Fruit fly (Drosophila melanogaster) whole organism, embryonic: Measurements from ENCODE around the gene CG31265.
A peak's percentile ranks its signal among the peaks of the same experiment; 100 is the strongest.

ENCODE experiments used
- Atf6 ChIP-seq: fragments of 200-800 bp; sonication (Bioruptor generic); IDR thresholded peaks from 2 replicates; pipeline ENCODE4 v1.3.6; 2022; ENCODE audit warnings: missing biosample characterization, missing genetic modification characterization
- C15 ChIP-seq: fragments of 200-800 bp; sonication (Bioruptor generic); IDR thresholded peaks from 3 replicates; pipeline ENCODE4 v1.3.6; 2022; ENCODE audit warnings: missing biosample characterization, missing genetic modification characterization
- CG10321 ChIP-seq: fragments of 200-800 bp; sonication (Bioruptor generic); IDR thresholded peaks from 2 replicates; pipeline ENCODE4 v1.3.6; 2022; ENCODE audit warnings: missing biosample characterization, missing genetic modification characterization
- CG12104 ChIP-seq: fragments of 200-800 bp; sonication (Bioruptor generic); optimal IDR thresholded peaks from 3 replicates; lab custom pipeline; 2016; ENCODE audit warnings: missing biosample characterization, missing genetic modification characterization
- CG15011 ChIP-seq: fragments of 200-800 bp; sonication (Bioruptor generic); optimal IDR thresholded peaks from 3 replicates; lab custom pipeline; 2018; ENCODE audit warnings: missing biosample characterization, mild to moderate bottlenecking, missing genetic modification characterization
- CG1603 ChIP-seq: fragments of 200-800 bp; sonication (Bioruptor generic); optimal IDR thresholded peaks from 2 replicates; lab custom pipeline; 2019; ENCODE audit warnings: missing biosample characterization, mild to moderate bottlenecking, missing genetic modification characterization, moderate library complexity
- CG17359 ChIP-seq: fragments of 200-800 bp; sonication (Bioruptor generic); optimal IDR thresholded peaks from 3 replicates; lab custom pipeline; 2018; ENCODE audit warnings: missing biosample characterization, mild to moderate bottlenecking, missing genetic modification characterization, moderate library complexity
- CG17385 ChIP-seq: fragments of 200-800 bp; sonication (Bioruptor generic); optimal IDR thresholded peaks from 3 replicates; lab custom pipeline; 2018; ENCODE audit warnings: missing biosample characterization, mild to moderate bottlenecking, missing genetic modification characterization
- CG31388 ChIP-seq: fragments of 200-800 bp; sonication (Bioruptor generic); optimal IDR thresholded peaks from 2 replicates; lab custom pipeline; 2016; ENCODE audit warnings: missing biosample characterization, missing genetic modification characterization
- CG34422 ChIP-seq: fragments of 200-800 bp; sonication (Bioruptor generic); IDR thresholded peaks from 3 replicates; pipeline ENCODE4 v1.3.6; 2022; ENCODE audit warnings: missing biosample characterization, missing genetic modification characterization
- CG4730 ChIP-seq: fragments of 200-800 bp; sonication (Bioruptor generic); IDR thresholded peaks from 2 replicates; pipeline ENCODE4 v1.3.6; 2022; ENCODE audit warnings: missing biosample characterization, missing genetic modification characterization
- CG7372 ChIP-seq: fragments of 200-800 bp; sonication (Bioruptor generic); IDR thresholded peaks from 2 replicates; pipeline ENCODE4 v1.3.6; 2022; ENCODE audit warnings: missing biosample characterization, missing genetic modification characterization
- CG8359 ChIP-seq: fragments of 200-800 bp; sonication (Bioruptor generic); optimal IDR thresholded peaks from 2 replicates; lab custom pipeline; 2017; ENCODE audit warnings: missing biosample characterization, mild to moderate bottlenecking, missing genetic modification characterization, borderline replicate concordance
- CTCF ChIP-seq: fragments of 200-800 bp; sonication (Bioruptor generic); optimal IDR thresholded peaks from 2 replicates; lab custom pipeline; 2017; ENCODE audit warnings: missing biosample characterization, mild to moderate bottlenecking, missing genetic modification characterization, moderate library complexity
- Camta ChIP-seq: fragments of 200-800 bp; sonication (Bioruptor generic); optimal IDR thresholded peaks from 2 replicates; lab custom pipeline; 2016; ENCODE audit warnings: missing biosample characterization, missing genetic modification characterization
- Doc3 ChIP-seq: fragments of 200-800 bp; sonication (Bioruptor generic); IDR thresholded peaks from 3 replicates; pipeline ENCODE4 v1.3.6; 2022; ENCODE audit warnings: missing biosample characterization, missing genetic modification characterization; ENCODE audit not compliant: partially characterized antibody
- Ets65A ChIP-seq: fragments of 200-800 bp; sonication (Bioruptor generic); peaks from one replicate; lab custom pipeline; 2016; ENCODE audit warnings: missing biosample characterization, missing genetic modification characterization
- HHEX ChIP-seq: fragments of 200-800 bp; sonication (Bioruptor generic); optimal IDR thresholded peaks from 3 replicates; lab custom pipeline; 2017; ENCODE audit warnings: missing biosample characterization, mild to moderate bottlenecking, missing genetic modification characterization, missing genetic modification reagents
- Hr3 ChIP-seq: fragments of 200-800 bp; sonication (Bioruptor generic); optimal IDR thresholded peaks from 3 replicates; lab custom pipeline; 2016; ENCODE audit warnings: missing biosample characterization, missing genetic modification characterization
- Lim3 ChIP-seq: fragments of 200-800 bp; sonication (Bioruptor generic); IDR thresholded peaks from 2 replicates; pipeline ENCODE4 v1.3.6; 2022; ENCODE audit warnings: missing biosample characterization, missing genetic modification characterization
- MTF-1 ChIP-seq: fragments of 200-800 bp; sonication (Bioruptor generic); optimal IDR thresholded peaks from 2 replicates; lab custom pipeline; 2018; ENCODE audit warnings: missing biosample characterization, mild to moderate bottlenecking, missing genetic modification characterization, borderline replicate concordance
- Mad ChIP-seq: fragments of 200-800 bp; sonication (Bioruptor generic); optimal IDR thresholded peaks from 2 replicates; lab custom pipeline; 2016; ENCODE audit warnings: missing biosample characterization, missing genetic modification characterization
- Med ChIP-seq: fragments of 200-800 bp; sonication (Bioruptor generic); peaks from one replicate; lab custom pipeline; 2016; ENCODE audit warnings: missing biosample characterization, missing genetic modification characterization, mild to moderate bottlenecking, inconsistent platforms, moderate library complexity
- Oli ChIP-seq: fragments of 200-800 bp; sonication (Bioruptor generic); optimal IDR thresholded peaks from 2 replicates; lab custom pipeline; 2018; ENCODE audit warnings: missing biosample characterization, mild to moderate bottlenecking, missing genetic modification characterization, moderate library complexity
- Pdp1 ChIP-seq, 2 experiments: fragments of 200-800 bp; sonication (Bioruptor generic); optimal IDR thresholded peaks; 3 replicates each; lab custom pipeline; 2016; ENCODE audit warnings: missing biosample characterization in 2 of 2, missing genetic modification characterization in 2 of 2, mild to moderate bottlenecking in 1 of 2, moderate library complexity in 1 of 2
- Sox102F ChIP-seq: fragments of 200-800 bp; sonication (Bioruptor generic); optimal IDR thresholded peaks from 2 replicates; lab custom pipeline; 2018; ENCODE audit warnings: missing biosample characterization, mild to moderate bottlenecking, missing genetic modification characterization, moderate library complexity
- bbx ChIP-seq: fragments of 200-800 bp; sonication (Bioruptor generic); IDR thresholded peaks from 2 replicates; pipeline ENCODE4 v1.3.6; 2022; ENCODE audit warnings: missing biosample characterization, missing genetic modification characterization; ENCODE audit not compliant: partially characterized antibody
- bowl ChIP-seq: fragments of 200-800 bp; sonication (Bioruptor generic); IDR thresholded peaks from 2 replicates; pipeline ENCODE4 v1.3.6; 2022; ENCODE audit warnings: missing biosample characterization, missing genetic modification characterization
- btn ChIP-seq: fragments of 200-800 bp; sonication (Bioruptor generic); optimal IDR thresholded peaks from 2 replicates; lab custom pipeline; 2016; ENCODE audit warnings: missing biosample characterization, missing genetic modification characterization
- crc ChIP-seq: fragments of 200-800 bp; sonication (Bioruptor generic); optimal IDR thresholded peaks from 2 replicates; lab custom pipeline; 2016; ENCODE audit warnings: missing biosample characterization, missing genetic modification characterization
- cwo ChIP-seq: fragments of 200-800 bp; sonication (Bioruptor generic); optimal IDR thresholded peaks from 3 replicates; lab custom pipeline; 2017; ENCODE audit warnings: missing biosample characterization, missing genetic modification characterization, mild to moderate bottlenecking, moderate library complexity, missing genetic modification reagents
- dmrt99B ChIP-seq: fragments of 200-800 bp; sonication (Bioruptor generic); optimal IDR thresholded peaks from 2 replicates; lab custom pipeline; 2018; ENCODE audit warnings: missing biosample characterization, mild to moderate bottlenecking, missing genetic modification characterization, moderate library complexity
- fru ChIP-seq: fragments of >200 bp; optimal IDR thresholded peaks from 2 replicates; lab custom pipeline; 2017
- gem ChIP-seq: fragments of 200-800 bp; sonication (Bioruptor generic); optimal IDR thresholded peaks from 2 replicates; lab custom pipeline; 2019; ENCODE audit warnings: missing biosample characterization, mild to moderate bottlenecking, missing genetic modification characterization, moderate library complexity
- klu ChIP-seq: fragments of 200-800 bp; sonication (Bioruptor generic); IDR thresholded peaks from 2 replicates; pipeline ENCODE4 v1.3.6; 2022; ENCODE audit warnings: missing biosample characterization, missing genetic modification characterization
- lab ChIP-seq: fragments of 200-800 bp; sonication (Bioruptor generic); optimal IDR thresholded peaks from 3 replicates; lab custom pipeline; 2017; ENCODE audit warnings: missing biosample characterization, missing genetic modification characterization, mild to moderate bottlenecking, moderate library complexity, missing genetic modification reagents
- lbe ChIP-seq: fragments of 200-800 bp; sonication (Bioruptor generic); optimal IDR thresholded peaks from 2 replicates; lab custom pipeline; 2016; ENCODE audit warnings: missing biosample characterization, mild to moderate bottlenecking, missing genetic modification characterization
- oc ChIP-seq: fragments of 200-800 bp; sonication (Bioruptor generic); optimal IDR thresholded peaks from 2 replicates; lab custom pipeline; 2018; ENCODE audit warnings: missing biosample characterization, mild to moderate bottlenecking, missing genetic modification characterization, moderate library complexity
- peb ChIP-seq: fragments of 200-800 bp; sonication (Bioruptor generic); IDR thresholded peaks from 2 replicates; pipeline ENCODE4 v1.3.6; 2022; ENCODE audit warnings: missing biosample characterization, missing genetic modification characterization
- pum ChIP-seq: fragments of 200-800 bp; sonication (Bioruptor generic); optimal IDR thresholded peaks from 2 replicates; lab custom pipeline; 2016; ENCODE audit warnings: missing biosample characterization, missing genetic modification characterization
- sd ChIP-seq: fragments of 200-800 bp; sonication (Bioruptor generic); optimal IDR thresholded peaks from 3 replicates; lab custom pipeline; 2018; ENCODE audit warnings: missing biosample characterization, mild to moderate bottlenecking, missing genetic modification characterization, moderate library complexity
- slp2 ChIP-seq: fragments of 200-800 bp; sonication (Bioruptor generic); optimal IDR thresholded peaks from 2 replicates; lab custom pipeline; 2016; ENCODE audit warnings: missing biosample characterization, missing genetic modification characterization
- tgo ChIP-seq: fragments of 200-800 bp; sonication (Bioruptor generic); IDR thresholded peaks from 3 replicates; pipeline ENCODE4 v1.3.6; 2022; ENCODE audit warnings: missing biosample characterization, missing genetic modification characterization
- tll ChIP-seq, 2 experiments: fragments of 200-800 bp in 1 of 2; fragments of >200 bp in 1 of 2; sonication (Bioruptor generic) in 1 of 2; optimal IDR thresholded peaks; 2 replicates each; lab custom pipeline; 2017 to 2019; ENCODE audit warnings: missing biosample characterization in 2 of 2, missing genetic modification characterization in 2 of 2, mild to moderate bottlenecking in 1 of 2, moderate library complexity in 1 of 2
- wdn ChIP-seq: fragments of 200-800 bp; sonication (Bioruptor generic); IDR thresholded peaks from 2 replicates; pipeline ENCODE4 v1.3.6; 2022; ENCODE audit warnings: missing biosample characterization, missing genetic modification characterization
- yki ChIP-seq: fragments of >200 bp; optimal IDR thresholded peaks from 3 replicates; lab custom pipeline; 2018

The CG31265 gene

DNA sequence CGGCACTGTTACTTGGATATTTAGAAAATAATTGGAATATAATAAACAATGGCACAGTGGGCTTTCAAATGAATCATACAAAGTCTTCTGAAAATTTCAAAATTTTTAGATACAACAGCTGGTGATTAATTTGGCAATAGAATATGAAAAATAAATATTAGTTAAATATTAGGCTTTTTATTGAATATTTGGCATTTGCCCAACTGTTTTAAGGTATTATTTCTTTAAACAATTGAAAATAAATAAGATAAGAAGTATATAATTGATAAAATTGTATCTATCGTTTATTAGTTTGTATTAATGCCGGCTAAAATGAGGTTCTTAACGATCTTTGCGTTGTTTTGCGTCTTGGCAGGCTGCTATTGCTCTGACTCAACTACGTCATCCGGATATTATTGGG is 3.8 kb upstream of the CG31265 start, which contains the start of gene CG45079:
CG45079 (plus strand) TSS at position 301 of the 400 bp plus-strand sequence.
- TF ChIP-seq Hr3 (GFP tag; lab: Kevin White, UChicago) (no peak), CG15011 (no peak), oc (no peak), Atf6 (GFP tag; lab: Robert Waterston, UW) (no peak), CG31388 (GFP tag; lab: Kevin White, UChicago) (no peak), wdn (GFP tag; lab: Robert Waterston, UW) (no peak)
- TF ChIP-seq, all 482 proteins: peak for 0

DNA sequence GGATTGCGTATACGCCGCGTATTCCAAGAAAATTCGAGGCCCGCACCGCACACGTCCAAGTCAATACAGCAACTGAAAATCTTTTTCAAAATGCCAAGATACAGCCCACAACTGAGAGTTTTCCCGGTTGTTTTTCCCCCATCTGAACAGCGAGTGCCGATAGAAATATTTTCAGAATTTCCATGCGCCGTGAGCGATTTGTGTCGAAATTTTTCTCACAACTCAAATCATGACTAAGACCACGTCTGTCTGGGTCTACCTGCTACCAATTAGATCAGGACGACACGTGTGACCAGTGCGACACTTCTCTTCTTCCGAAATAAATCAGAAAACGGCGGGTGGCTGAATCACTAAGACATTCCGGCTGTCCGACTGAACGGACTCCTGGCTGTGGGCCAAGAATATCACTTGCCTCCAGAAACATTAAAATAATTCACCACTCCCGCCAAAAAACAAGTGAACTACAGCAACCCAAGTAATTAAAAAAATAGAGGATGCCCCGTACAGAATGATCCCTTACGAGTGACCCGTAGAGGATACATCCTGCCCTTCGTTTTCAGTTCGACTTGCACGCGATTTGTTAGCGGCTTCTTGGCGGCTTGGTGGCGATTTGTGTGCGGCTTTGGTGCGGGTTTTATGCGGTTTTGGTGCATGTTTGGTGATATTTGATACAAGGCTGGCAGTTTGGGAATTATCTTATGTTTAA is 2.5 kb upstream of the CG31265 start, which contains the start of gene cher:
cher (minus strand) TSS at position 51 of the 706 bp plus-strand sequence.
- TF ChIP-seq sd (tag; lab: Kevin White, UChicago), result peak; percentile 53
- no peak for TF ChIP-seq CG17385 (GFP tag; lab: Kevin White, UChicago)
- no peak for TF ChIP-seq dmrt99B (tag; lab: Kevin White, UChicago)
- TF ChIP-seq Ets65A (GFP tag; lab: Kevin White, UChicago), result peak; percentile 47
- TF ChIP-seq CG34422 (GFP tag; lab: Robert Waterston, UW), result no peak
- TF ChIP-seq cwo (GFP tag; lab: Kevin White, UChicago), result peak; percentile 30
- TF ChIP-seq CG8359 (GFP tag; lab: Kevin White, UChicago), result peak; percentile 97
- TF ChIP-seq Med (GFP tag; lab: Kevin White, UChicago), result peak; percentile 61
- TF ChIP-seq Pdp1 (GFP tag; optimal IDR thresholded peaks at IDR 0.05; lab: Kevin White, UChicago), result no peak
- no peak for TF ChIP-seq Lim3
- no peak for TF ChIP-seq peb (GFP tag; lab: Robert Waterston, UW)
- no peak for TF ChIP-seq crc
- TF ChIP-seq CG7372 (GFP tag; lab: Robert Waterston, UW), result no peak
- TF ChIP-seq CTCF, result no peak
- no peak for TF ChIP-seq CG4730 (GFP tag; lab: Robert Waterston, UW)
- no peak for TF ChIP-seq Camta
- TF ChIP-seq tgo (GFP tag; lab: Robert Waterston, UW), result no peak
- no peak for TF ChIP-seq HHEX

DNA sequence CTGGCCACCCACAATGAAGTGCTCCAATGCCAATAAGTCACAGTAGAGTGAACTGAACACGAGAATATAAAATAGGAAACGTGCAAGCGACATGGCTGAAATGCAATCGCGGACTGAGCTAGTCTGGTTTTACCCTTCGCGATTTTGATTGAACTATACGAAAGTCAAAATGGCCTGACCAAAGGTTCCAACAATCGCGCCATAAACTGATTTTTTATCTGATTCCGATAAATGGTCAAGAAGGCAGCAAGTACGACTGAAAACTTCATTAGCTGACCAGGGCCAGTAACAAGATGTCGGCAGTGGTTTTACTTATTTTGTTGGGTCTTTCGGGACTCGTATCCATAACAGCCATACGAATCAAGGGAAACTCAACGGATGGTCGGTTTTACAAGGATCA is 1.2 kb upstream of the CG31265 start, which contains the start of the genes CG17477 and CG31269:
CG17477 (minus strand) TSS at position 101 of the 400 bp plus-strand sequence.
CG31269 (plus strand) TSS at position 289 of the 400 bp plus-strand sequence.
- TF ChIP-seq CG10321 (GFP tag; lab: Robert Waterston, UW), result no peak
- TF ChIP-seq gem, result no peak
- TF ChIP-seq C15 (GFP tag; lab: Robert Waterston, UW), result no peak
- TF ChIP-seq bowl (GFP tag; lab: Robert Waterston, UW), result no peak
- no peak for TF ChIP-seq CG17359 (tag; lab: Kevin White, UChicago)
- no peak for TF ChIP-seq MTF-1
- no peak for TF ChIP-seq lbe (GFP tag; lab: Kevin White, UChicago)
- TF ChIP-seq pum (GFP tag; lab: Kevin White, UChicago), result no peak
- TF ChIP-seq Doc3 (GFP tag; lab: Robert Waterston, UW), result no peak
- no peak for TF ChIP-seq lab
- no peak for TF ChIP-seq CG1603

DNA sequence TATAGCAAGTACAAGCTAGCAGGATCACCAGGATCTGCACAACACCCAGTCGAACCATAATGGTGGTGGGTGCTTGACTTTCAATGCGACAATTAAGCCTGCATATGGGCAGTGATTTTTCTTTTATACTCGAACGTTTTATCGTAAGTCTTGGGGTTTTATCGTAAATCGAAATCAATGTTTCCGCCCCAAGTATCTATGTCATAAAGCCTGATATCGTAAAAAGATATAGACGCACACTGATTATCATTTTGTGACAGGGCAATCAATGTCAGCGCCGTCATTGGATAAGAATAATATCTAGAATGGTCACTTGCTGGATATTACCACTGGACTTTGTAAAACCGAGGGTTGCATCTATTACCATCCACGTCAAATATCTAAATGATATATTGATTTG is 2.3 kb downstream of the CG31265 start, which contains the start of gene CG17475:
CG17475 (minus strand) TSS at position 101 of the 400 bp plus-strand sequence.
- TF ChIP-seq Sox102F (no peak), CG12104 (no peak), fru (lab: Kevin White, UChicago) (no peak), Mad (no peak), pum (GFP tag; lab: Kevin White, UChicago) (no peak), klu (GFP tag; lab: Robert Waterston, UW) (no peak), slp2 (GFP tag; lab: Kevin White, UChicago) (no peak), btn (GFP tag; lab: Kevin White, UChicago) (no peak), yki (no peak), bbx (no peak), Oli (tag; lab: Kevin White, UChicago) (no peak), tll (GFP tag; optimal IDR thresholded peaks at IDR 0.05; lab: Kevin White, UChicago) (no peak)
- TF ChIP-seq, all 482 proteins: peak for 0
